Worm (Caenorhabditis elegans): ENCODE data around the gene ooc-5.

DNA sequence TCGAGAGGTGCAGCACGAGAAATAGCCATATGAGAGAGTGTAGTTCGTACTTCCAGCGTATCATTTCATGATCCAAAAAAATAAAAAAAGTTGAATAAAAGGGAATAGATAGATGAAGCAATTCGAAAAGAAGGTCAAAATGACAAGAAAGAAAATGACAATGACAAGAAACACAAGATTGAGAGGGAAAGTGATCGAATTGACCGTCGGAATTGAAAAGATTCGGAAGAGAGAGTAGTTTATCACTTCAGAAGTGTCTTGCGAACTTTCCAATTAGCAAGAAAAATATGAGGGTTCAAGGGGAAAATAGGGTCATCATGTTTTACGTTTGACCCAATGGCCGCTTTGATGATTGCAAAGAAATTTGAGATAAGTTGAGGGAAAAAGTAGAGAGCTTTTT is 26.7 kb downstream of the ooc-5 start, which contains the start of gene dep-1:
- no peak for TF ChIP-seq W03F9.2 (tag; optimal IDR thresholded peaks at IDR 0.05)
- TF ChIP-seq him-1 (tag; optimal IDR thresholded peaks at IDR 0.05) = no peak
